Fruit fly (Drosophila melanogaster): ENCODE measurements around the gene stx.

The stx gene

DNA sequence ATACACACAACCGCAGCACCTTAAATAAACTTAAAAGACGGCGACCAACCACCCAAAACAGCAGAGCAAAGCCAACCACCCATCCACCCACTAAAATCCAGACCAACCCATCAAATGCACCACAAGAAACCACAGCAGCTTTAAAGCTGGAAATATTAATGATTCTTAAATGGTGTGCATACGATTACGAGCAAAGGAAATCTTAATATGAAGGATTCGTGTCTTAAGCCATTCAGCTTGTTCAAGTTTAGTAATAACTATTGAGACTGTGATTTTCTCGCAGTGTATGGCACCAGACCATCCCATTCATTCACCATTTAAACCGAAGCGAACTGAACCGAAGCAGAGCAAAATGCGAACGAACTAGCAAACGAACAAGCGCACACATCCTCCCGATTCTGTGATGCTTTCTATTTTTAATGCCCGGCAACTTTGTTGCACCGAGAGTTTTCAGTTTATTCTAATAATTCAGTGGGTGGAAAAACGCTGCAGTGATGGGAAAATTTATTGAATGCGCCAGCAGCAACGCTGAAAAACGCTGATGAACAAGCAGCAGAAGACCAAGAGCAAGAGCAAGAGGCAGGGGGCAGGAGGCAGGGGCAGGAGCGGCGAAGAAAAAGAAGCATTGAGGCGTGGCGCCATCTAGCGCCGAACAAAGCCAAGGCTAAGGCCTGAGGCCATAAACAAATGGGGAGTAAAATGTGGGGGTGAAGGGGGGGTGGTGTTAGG, 7.2 kb downstream of the stx start (continued):
- TF ChIP-seq CoRest (tag; optimal IDR thresholded peaks at IDR 0.05): peak; percentile 86
- TF ChIP-seq hth (optimal IDR thresholded peaks at IDR 0.05): no peak
- peak; percentile 83 for TF ChIP-seq HmgZ (tag; optimal IDR thresholded peaks at IDR 0.05)
- peak; percentile 81 for TF ChIP-seq CG13624 (GFP tag; optimal IDR thresholded peaks at IDR 0.05)
- peak; percentile 78 for TF ChIP-seq CG10147 (GFP tag; optimal IDR thresholded peaks at IDR 0.05)
- peak; percentile 84 for TF ChIP-seq tgo (GFP tag; IDR thresholded peaks at IDR 0.05)
- no peak for TF ChIP-seq Doc2 (GFP tag; IDR thresholded peaks at IDR 0.05)
- TF ChIP-seq CG10462 (GFP tag; optimal IDR thresholded peaks at IDR 0.05): no peak
- peak; percentile 85 for TF ChIP-seq esg (GFP tag; conservative IDR thresholded peaks at IDR 0.05)
- peak; percentile 48 for TF ChIP-seq CG6765 (GFP tag; optimal IDR thresholded peaks at IDR 0.05)
- peak; percentile 68 for TF ChIP-seq dmrt11E (tag; optimal IDR thresholded peaks at IDR 0.05)
- peak; percentile 72 for TF ChIP-seq CG18011 (GFP tag; optimal IDR thresholded peaks at IDR 0.05)
- no peak for TF ChIP-seq vfl (GFP tag; optimal IDR thresholded peaks at IDR 0.05)
- TF ChIP-seq fd3F (GFP tag; optimal IDR thresholded peaks at IDR 0.05): peak; percentile 67
- TF ChIP-seq bcd (GFP tag; optimal IDR thresholded peaks at IDR 0.05): peak; percentile 86
- TF ChIP-seq sug (tag; optimal IDR thresholded peaks at IDR 0.05): peak; percentile 69
- TF ChIP-seq CG1792 (GFP tag; optimal IDR thresholded peaks at IDR 0.05): peak; percentile 84
- TF ChIP-seq CG2116 (GFP tag; optimal IDR thresholded peaks at IDR 0.05): peak; percentile 6
- TF ChIP-seq CG10565 (GFP tag; optimal IDR thresholded peaks at IDR 0.05): no peak
- peak; percentile 61 for TF ChIP-seq D19B (GFP tag; optimal IDR thresholded peaks at IDR 0.05)
- peak; percentile 83 for TF ChIP-seq Mad (GFP tag; optimal IDR thresholded peaks at IDR 0.05)
- TF ChIP-seq stwl (tag; optimal IDR thresholded peaks at IDR 0.05): no peak
- TF ChIP-seq Blimp-1 (GFP tag; optimal IDR thresholded peaks at IDR 0.05): peak; percentile 90
- 0 out of 2 replicates have a peak, but pooled peaks have one; percentile 42 for TF ChIP-seq al (GFP tag; IDR thresholded peaks at IDR 0.05)
- peak; percentile 75 for TF ChIP-seq CG15011 (GFP tag; optimal IDR thresholded peaks at IDR 0.05)
- no peak for TF ChIP-seq nom (GFP tag; optimal IDR thresholded peaks at IDR 0.05)
- peak; percentile 57 for TF ChIP-seq tup (GFP tag; optimal IDR thresholded peaks at IDR 0.05)
- no peak for TF ChIP-seq CG42726 (GFP tag; IDR thresholded peaks at IDR 0.05; ENCODE audit: partially characterized antibody)
- TF ChIP-seq CG14050 (GFP tag; IDR thresholded peaks at IDR 0.05): peak; percentile 65; the same call in 2 of the 3 replicates
- no peak for TF ChIP-seq CG31388 (GFP tag; optimal IDR thresholded peaks at IDR 0.05)
- peak; percentile 75 for TF ChIP-seq CG2889 (GFP tag; IDR thresholded peaks at IDR 0.05)
- TF ChIP-seq CG1832 (GFP tag; optimal IDR thresholded peaks at IDR 0.05): no peak
- TF ChIP-seq chn (GFP tag; optimal IDR thresholded peaks at IDR 0.05): peak; percentile 70
- peak; percentile 88 for TF ChIP-seq pb (GFP tag; optimal IDR thresholded peaks at IDR 0.05)
- no peak for TF ChIP-seq Stat92E (GFP tag; optimal IDR thresholded peaks at IDR 0.05)
- TF ChIP-seq gt (GFP tag; IDR thresholded peaks at IDR 0.05): peak; percentile 31; the same call in 1 of the 2 replicates
- peak; percentile 84 for TF ChIP-seq NK7.1 (GFP tag; optimal IDR thresholded peaks at IDR 0.05)
- no peak for TF ChIP-seq Hmx (GFP tag; optimal IDR thresholded peaks at IDR 0.05)
- peak; percentile 78 for TF ChIP-seq CG5953 (GFP tag; IDR thresholded peaks at IDR 0.05)
- peak; percentile 90 for TF ChIP-seq bab2 (GFP tag; optimal IDR thresholded peaks at IDR 0.05)
- peak; percentile 49 for TF ChIP-seq Sry-δ (GFP tag; optimal IDR thresholded peaks at IDR 0.05)
- TF ChIP-seq chif (GFP tag; optimal IDR thresholded peaks at IDR 0.05): peak; percentile 69 to 74
- peak; percentile 69 for TF ChIP-seq zf30C (GFP tag; optimal IDR thresholded peaks at IDR 0.05)
- peak; percentile 88 for TF ChIP-seq CG10979 (tag; optimal IDR thresholded peaks at IDR 0.05)
- TF ChIP-seq CG2202 (tag; optimal IDR thresholded peaks at IDR 0.05): peak; percentile 70
- TF ChIP-seq CG8089 (GFP tag; optimal IDR thresholded peaks at IDR 0.05): peak; percentile 74
- TF ChIP-seq CG4282 (GFP tag; optimal IDR thresholded peaks at IDR 0.05): peak; percentile 24
- TF ChIP-seq Rfx (GFP tag; IDR thresholded peaks at IDR 0.05): peak; percentile 83
- TF ChIP-seq nau (GFP tag; optimal IDR thresholded peaks at IDR 0.05): peak; percentile 81

Measured in whole organism, embryonic.